Fruit fly (Drosophila melanogaster): ENCODE measurements around the gene CG3117.
A peak's percentile ranks its signal among the peaks of the same experiment; 100 is the strongest.

CG3117 gene

dm6 chr2L:2882968-2883702 is 36.1 kb upstream of the CG3117 start:
- no peak for TF ChIP-seq tai (GFP tag; optimal IDR thresholded peaks at IDR 0.05)
- no peak for TF ChIP-seq Rel (GFP tag; optimal IDR thresholded peaks at IDR 0.05)
- TF ChIP-seq Rel (tag; optimal IDR thresholded peaks at IDR 0.05), result no peak
- TF ChIP-seq brk (GFP tag; optimal IDR thresholded peaks at IDR 0.05), result no peak
- TF ChIP-seq dmrt93B (GFP tag; optimal IDR thresholded peaks at IDR 0.05), result no peak
- peak; percentile 52 for TF ChIP-seq Hnf4 (GFP tag; optimal IDR thresholded peaks at IDR 0.05)
- no peak for TF ChIP-seq usp (GFP tag; optimal IDR thresholded peaks at IDR 0.05)
- TF ChIP-seq Sp1 (GFP tag; optimal IDR thresholded peaks at IDR 0.05), result peak; percentile 57
- TF ChIP-seq N (GFP tag; optimal IDR thresholded peaks at IDR 0.05), result no peak
- TF ChIP-seq Myc (optimal IDR thresholded peaks at IDR 0.05), result no peak
- no peak for TF ChIP-seq Dfd (GFP tag; optimal IDR thresholded peaks at IDR 0.05)
- peak; percentile 87 for TF ChIP-seq Hr83 (GFP tag; optimal IDR thresholded peaks at IDR 0.05; ENCODE audit: poor library complexity, severe bottlenecking)
- peak; percentile 64 for TF ChIP-seq rgr (GFP tag; optimal IDR thresholded peaks at IDR 0.05)
- TF ChIP-seq lola (GFP tag; optimal IDR thresholded peaks at IDR 0.05), result no peak
- peak; percentile 70 for TF ChIP-seq fru (GFP tag; optimal IDR thresholded peaks at IDR 0.05)
- peak; percentile 80 for TF ChIP-seq h (GFP tag; optimal IDR thresholded peaks at IDR 0.05)
- no peak for TF ChIP-seq pan (optimal IDR thresholded peaks at IDR 0.05)
- no peak for TF ChIP-seq sv (GFP tag; optimal IDR thresholded peaks at IDR 0.05)
- TF ChIP-seq jim (GFP tag; optimal IDR thresholded peaks at IDR 0.05), result peak; percentile 66
- peak; percentile 44 for TF ChIP-seq Jra (GFP tag; optimal IDR thresholded peaks at IDR 0.05)
- no peak for TF ChIP-seq Hr78 (GFP tag; optimal IDR thresholded peaks at IDR 0.05)
- no peak for TF ChIP-seq Abd-B (GFP tag; optimal IDR thresholded peaks at IDR 0.05)
- no peak for TF ChIP-seq Dif (GFP tag; optimal IDR thresholded peaks at IDR 0.05; ENCODE audit: partially characterized antibody)
- no peak for TF ChIP-seq Mio (GFP tag; optimal IDR thresholded peaks at IDR 0.05)
- TF ChIP-seq woc (GFP tag; optimal IDR thresholded peaks at IDR 0.05), result no peak
- no peak for TF ChIP-seq dsf (GFP tag; optimal IDR thresholded peaks at IDR 0.05; ENCODE audit: borderline replicate concordance)
- TF ChIP-seq ey (GFP tag; optimal IDR thresholded peaks at IDR 0.05), result peak; percentile 54
- no peak for TF ChIP-seq CrebA (GFP tag; optimal IDR thresholded peaks at IDR 0.05; ENCODE audit: borderline replicate concordance)
- TF ChIP-seq GATAd (GFP tag; optimal IDR thresholded peaks at IDR 0.05), result no peak
- no peak for TF ChIP-seq CG9705 (GFP tag; optimal IDR thresholded peaks at IDR 0.05)
- TF ChIP-seq dl (GFP tag; optimal IDR thresholded peaks at IDR 0.05; ENCODE audit: insufficient read depth in 1 of 2, partially characterized antibody in 2 of 2), result no peak
- TF ChIP-seq HLH106 (tag; optimal IDR thresholded peaks at IDR 0.05), result peak; percentile 37
- peak in 1 of 2 experiments; percentile 79 for TF ChIP-seq foxo (GFP tag; optimal IDR thresholded peaks at IDR 0.05)
- no peak for TF ChIP-seq Vsx2 (GFP tag; optimal IDR thresholded peaks at IDR 0.05; ENCODE audit: partially characterized antibody)
- TF ChIP-seq br (GFP tag; optimal IDR thresholded peaks at IDR 0.05), result peak; percentile 83
- TF ChIP-seq OdsH (GFP tag; optimal IDR thresholded peaks at IDR 0.05), result peak; percentile 65
- no peak for TF ChIP-seq sage (GFP tag; optimal IDR thresholded peaks at IDR 0.05)
- no peak for TF ChIP-seq CG32264 (GFP tag; optimal IDR thresholded peaks at IDR 0.05)
- peak; percentile 47 for TF ChIP-seq psq (GFP tag; optimal IDR thresholded peaks at IDR 0.05)

dm6 chr2L:2878859-2879258 is 31.8 kb upstream of the CG3117 start, which contains the start of gene RabGGTb:
Gene RabGGTb, plus strand, starts transcription at chr2L:2879112.
- TF ChIP-seq woc (GFP tag; optimal IDR thresholded peaks at IDR 0.05) (peak; percentile 20), HLH106 (tag; optimal IDR thresholded peaks at IDR 0.05) (peak; percentile 58), Myc (optimal IDR thresholded peaks at IDR 0.05) (peak; percentile 66), br (GFP tag; optimal IDR thresholded peaks at IDR 0.05) (peak; percentile 51), lola (GFP tag; optimal IDR thresholded peaks at IDR 0.05) (no peak), fru (GFP tag; optimal IDR thresholded peaks at IDR 0.05) (peak; percentile 53), Rel (GFP tag; optimal IDR thresholded peaks at IDR 0.05) (no peak), Rel (tag; optimal IDR thresholded peaks at IDR 0.05) (peak; percentile 32), CG32264 (GFP tag; optimal IDR thresholded peaks at IDR 0.05) (no peak), Sp1 (GFP tag; optimal IDR thresholded peaks at IDR 0.05) (peak; percentile 62), CG9705 (GFP tag; optimal IDR thresholded peaks at IDR 0.05) (peak; percentile 6), OdsH (GFP tag; optimal IDR thresholded peaks at IDR 0.05) (peak; percentile 43), rgr (GFP tag; optimal IDR thresholded peaks at IDR 0.05) (peak; percentile 53), ey (GFP tag; optimal IDR thresholded peaks at IDR 0.05) (peak; percentile 71), foxo (GFP tag; optimal IDR thresholded peaks at IDR 0.05) (peak in 1 of 2 experiments; percentile 81), Jra (GFP tag; optimal IDR thresholded peaks at IDR 0.05) (no peak), sv (GFP tag; optimal IDR thresholded peaks at IDR 0.05) (peak; percentile 64), Hnf4 (GFP tag; optimal IDR thresholded peaks at IDR 0.05) (peak; percentile 20), dl (GFP tag; optimal IDR thresholded peaks at IDR 0.05; ENCODE audit: insufficient read depth in 1 of 2, partially characterized antibody in 2 of 2) (no peak), psq (GFP tag; optimal IDR thresholded peaks at IDR 0.05) (no peak), h (GFP tag; optimal IDR thresholded peaks at IDR 0.05) (peak; percentile 46)
